Worm (Caenorhabditis elegans) whole organism, early embryonic: ENCODE results near the gene F27C8.3.

Experiments
- F13C5.2 ChIP-seq: sonication (generic microtip); optimal IDR thresholded peaks from 2 replicates; lab custom pipeline; 2017; ENCODE audit warnings: mild to moderate bottlenecking, missing genetic modification characterization, inconsistent platforms, missing compliant biosample characterization
- ama-1 ChIP-seq: fragments of 150-350 bp; optimal IDR thresholded peaks from 2 replicates; lab custom pipeline; 2014
- ceh-13 ChIP-seq: fragments of 200-800 bp; sonication (Bioruptor generic); optimal IDR thresholded peaks from 2 replicates; lab custom pipeline; 2018; ENCODE audit warnings: mild to moderate bottlenecking, missing genetic modification characterization, missing compliant biosample characterization
- ceh-36 ChIP-seq: sonication (generic microtip); optimal IDR thresholded peaks from 2 replicates; lab custom pipeline; 2016; ENCODE audit warnings: missing genetic modification characterization, inconsistent platforms, missing compliant biosample characterization
- ets-7 ChIP-seq: sonication (generic microtip); optimal IDR thresholded peaks from 2 replicates; lab custom pipeline; 2016; ENCODE audit warnings: missing genotype, missing genetic modification characterization, missing compliant biosample characterization
- flt-1 ChIP-seq: fragments of 200-800 bp; sonication (Bioruptor generic); IDR thresholded peaks from 2 replicates; pipeline ENCODE4 v1.3.6; 2022; ENCODE audit warnings: missing genetic modification characterization, missing compliant biosample characterization
- hmbx-1 ChIP-seq: sonication (generic microtip); optimal IDR thresholded peaks from 2 replicates; lab custom pipeline; 2016; ENCODE audit warnings: mild to moderate bottlenecking, missing genetic modification characterization, missing compliant biosample characterization
- hnd-1 ChIP-seq: sonication (generic microtip); optimal IDR thresholded peaks from 2 replicates; lab custom pipeline; 2016; ENCODE audit warnings: missing genetic modification characterization, missing compliant biosample characterization
- scrt-1 ChIP-seq: fragments of 200-800 bp; sonication (Bioruptor generic); IDR thresholded peaks from 2 replicates; pipeline ENCODE4 v1.3.6; 2022; ENCODE audit warnings: missing genetic modification characterization, missing compliant biosample characterization
- sea-1 ChIP-seq: fragments of 200-800 bp; sonication (Bioruptor generic); conservative IDR thresholded peaks from 2 replicates; pipeline ENCODE4 v1.3.6; 2022; ENCODE audit warnings: missing genetic modification characterization, missing compliant biosample characterization
- tbx-37 ChIP-seq: fragments of 200-800 bp; sonication (Bioruptor generic); conservative IDR thresholded peaks from 2 replicates; pipeline ENCODE4 v1.3.6; 2022; ENCODE audit warnings: missing genetic modification reagents, missing genetic modification characterization, missing compliant biosample characterization

ce11 chrIV:9563529-9564376 is 31.9 kb downstream of the F27C8.3 start:
- TF ChIP-seq ama-1 (lab: Kevin White, UChicago) (no peak), hmbx-1 (tag; lab: Kevin White, UChicago) (no peak), ceh-36 (tag; lab: Kevin White, UChicago) (no peak), ceh-13 (GFP tag; lab: Kevin White, UChicago) (no peak), scrt-1 (GFP tag; lab: Robert Waterston, UW) (no peak), hnd-1 (no peak), flt-1 (GFP tag; lab: Robert Waterston, UW) (no peak), tbx-37 (no peak), sea-1 (GFP tag; lab: Robert Waterston, UW) (no peak), F13C5.2 (tag; lab: Kevin White, UChicago) (no peak), ets-7 (tag; lab: Kevin White, UChicago) (no peak)
